Worm (Caenorhabditis elegans) whole organism, late embryonic: ENCODE results near the gene C43D7.4.

Source experiments
- T23F11.4 ChIP-seq: fragments of 200-800 bp; sonication (Bioruptor generic); optimal IDR thresholded peaks from 2 replicates; lab custom pipeline; 2018; ENCODE audit warnings: mild to moderate bottlenecking, missing genetic modification characterization, missing compliant biosample characterization
- nhr-11 ChIP-seq: fragments of 150-350 bp; optimal IDR thresholded peaks from 2 replicates; lab custom pipeline; 2014; ENCODE audit warnings: missing biosample characterization, missing genetic modification characterization

DNA sequence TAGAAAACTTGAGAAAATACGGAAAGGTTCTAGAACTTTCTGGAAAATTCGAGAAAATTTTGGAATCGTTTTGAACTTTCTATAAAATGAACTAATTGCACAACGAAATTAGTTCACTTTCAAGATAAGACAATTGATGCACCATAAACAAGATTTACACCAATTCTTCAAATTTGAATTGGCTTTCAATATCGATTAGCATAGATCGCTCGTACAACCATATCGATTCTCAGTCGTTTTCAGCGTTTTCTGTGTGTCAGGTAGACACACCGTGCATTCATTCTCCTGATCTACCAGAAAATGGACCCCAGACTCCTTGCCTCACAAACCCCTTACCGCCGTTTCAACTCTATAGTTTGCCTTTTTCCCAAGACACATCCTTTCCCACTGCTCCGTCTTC lies 40.0 kb downstream of the C43D7.4 start, which contains the start of gene fbxb-117:
- TF ChIP-seq nhr-11 (tag; lab: Kevin White, UChicago) (no peak), T23F11.4 (GFP tag; lab: Kevin White, UChicago) (no peak)
